Worm (Caenorhabditis elegans): Measurements from ENCODE around the gene igdb-3.

igdb-3 gene

ce11 chrX:6360077-6360476, 25.2 kb upstream of the igdb-3 start:
- TF ChIP-seq elt-3 (tag; optimal IDR thresholded peaks at IDR 0.05) = no peak
- no peak for TF ChIP-seq blmp-1 (tag; optimal IDR thresholded peaks at IDR 0.05; ENCODE audit: insufficient read depth)
- TF ChIP-seq fos-1 (tag; optimal IDR thresholded peaks at IDR 0.05) = no peak
- no peak for TF ChIP-seq ceh-82 (tag; optimal IDR thresholded peaks at IDR 0.05)
- no peak for TF ChIP-seq nhr-6 (tag; optimal IDR thresholded peaks at IDR 0.05)
- no peak for TF ChIP-seq nhr-12 (tag; optimal IDR thresholded peaks at IDR 0.05)

ce11 chrX:6360658-6361057, 24.6 kb upstream of the igdb-3 start, which contains the start of gene C03B1.14:
C03B1.14 (minus strand) TSS chrX:6360758.
- TF ChIP-seq ztf-11 (tag; optimal IDR thresholded peaks at IDR 0.05) (no peak), ztf-4 (tag; optimal IDR thresholded peaks at IDR 0.05) (no peak)

ce11 chrX:6364196-6364595, 21.1 kb upstream of the igdb-3 start, which contains the start of gene C03B1.4:
C03B1.4 (plus strand) TSS chrX:6364496.
- no peak for TF ChIP-seq lin-11 (tag; optimal IDR thresholded peaks at IDR 0.05)
- no peak for TF ChIP-seq nhr-21 (tag; optimal IDR thresholded peaks at IDR 0.05)
- no peak for TF ChIP-seq ztf-1 (GFP tag; conservative IDR thresholded peaks at IDR 0.05)
- no peak for TF ChIP-seq dmd-4 (tag; optimal IDR thresholded peaks at IDR 0.05)
- TF ChIP-seq nhr-77 (tag; optimal IDR thresholded peaks at IDR 0.05) = no peak
- TF ChIP-seq sma-9 (GFP tag; optimal IDR thresholded peaks at IDR 0.05) = no peak
- TF ChIP-seq sma-9 (tag; optimal IDR thresholded peaks at IDR 0.05) = no peak
- no peak for TF ChIP-seq nhr-237 (tag; optimal IDR thresholded peaks at IDR 0.05)
- no peak for TF ChIP-seq mbf-1 (tag; optimal IDR thresholded peaks at IDR 0.05)
- TF ChIP-seq C34F6.9 (tag; optimal IDR thresholded peaks at IDR 0.05) = no peak
- no peak for TF ChIP-seq crh-2 (tag; optimal IDR thresholded peaks at IDR 0.05)
- no peak for TF ChIP-seq blmp-1 (tag; optimal IDR thresholded peaks at IDR 0.05; ENCODE audit: insufficient read depth)

ce11 chrX:6365715-6366114, 19.6 kb upstream of the igdb-3 start, which contains the start of gene C03B1.3:
C03B1.3 (plus strand) TSS chrX:6366015.
- no peak for TF ChIP-seq mdl-1 (tag; optimal IDR thresholded peaks at IDR 0.05)
- no peak for TF ChIP-seq nhr-237 (tag; optimal IDR thresholded peaks at IDR 0.05)
- no peak for TF ChIP-seq snpc-4 (tag; optimal IDR thresholded peaks at IDR 0.05)
- no peak for TF ChIP-seq egl-27 (tag; optimal IDR thresholded peaks at IDR 0.05)
- no peak for TF ChIP-seq ZK546.5 (tag; optimal IDR thresholded peaks at IDR 0.05)

ce11 chrX:6369717-6370116, 15.6 kb upstream of the igdb-3 start, which contains the start of gene C03B1.2:
C03B1.2 (plus strand) TSS chrX:6370017.
- TF ChIP-seq lin-11 (tag; optimal IDR thresholded peaks at IDR 0.05) (no peak), snpc-4 (tag; optimal IDR thresholded peaks at IDR 0.05) (no peak), nhr-77 (tag; optimal IDR thresholded peaks at IDR 0.05) (no peak), nhr-10 (tag; optimal IDR thresholded peaks at IDR 0.05) (no peak), elt-3 (tag; optimal IDR thresholded peaks at IDR 0.05) (no peak), gmeb-1 (tag; optimal IDR thresholded peaks at IDR 0.05) (no peak)

- TF ChIP-seq ztf-4 (tag; optimal IDR thresholded peaks at IDR 0.05) (peak; percentile 12), nhr-21 (tag; optimal IDR thresholded peaks at IDR 0.05) (peak; percentile 55), lin-13 (GFP tag; optimal IDR thresholded peaks at IDR 0.05) (peak; percentile 72), blmp-1 (tag; optimal IDR thresholded peaks at IDR 0.05; ENCODE audit: insufficient read depth) (no peak), lin-11 (tag; optimal IDR thresholded peaks at IDR 0.05) (peak; percentile 12), F13H6.1 (tag; optimal IDR thresholded peaks at IDR 0.05) (peak; percentile 45), lsy-2 (tag; optimal IDR thresholded peaks at IDR 0.05) (peak in 1 of 2 experiments; percentile 6), ZK546.5 (tag; optimal IDR thresholded peaks at IDR 0.05) (no peak), sma-3 (GFP tag; optimal IDR thresholded peaks at IDR 0.05) (peak; percentile 51), ceh-16 (tag; optimal IDR thresholded peaks at IDR 0.05) (no peak), fos-1 (tag; optimal IDR thresholded peaks at IDR 0.05) (peak; percentile 25), nhr-23 (tag; optimal IDR thresholded peaks at IDR 0.05) (no peak), Y55F3AM.14 (GFP tag; optimal IDR thresholded peaks at IDR 0.05) (no peak), egl-27 (tag; optimal IDR thresholded peaks at IDR 0.05) (peak; percentile 18), sma-9 (GFP tag; optimal IDR thresholded peaks at IDR 0.05) (peak; percentile 67), sma-9 (tag; optimal IDR thresholded peaks at IDR 0.05) (no peak), gmeb-1 (tag; optimal IDR thresholded peaks at IDR 0.05) (peak; percentile 33), skn-1 (tag; optimal IDR thresholded peaks at IDR 0.05) (no peak), nhr-129 (tag; optimal IDR thresholded peaks at IDR 0.05) (peak; percentile 67), nhr-237 (tag; optimal IDR thresholded peaks at IDR 0.05) (no peak), alr-1 (tag; optimal IDR thresholded peaks at IDR 0.05) (no peak), unc-55 (GFP tag; optimal IDR thresholded peaks at IDR 0.05) (peak; percentile 33), crh-2 (tag; optimal IDR thresholded peaks at IDR 0.05) (peak; percentile 49), unc-62 (GFP tag; optimal IDR thresholded peaks at IDR 0.05) (no peak), C34F6.9 (tag; optimal IDR thresholded peaks at IDR 0.05) (peak; percentile 34)
Measured at ce11 chrX:6371192-6372116, 13.8 kb upstream of the igdb-3 start.

All from whole organism, L2 larva.